Worm (Caenorhabditis elegans) whole organism, L1 larva: Measurements from ENCODE around the gene cth-1.

Experiments
- C16A3.4 ChIP-seq: fragments of 150-350 bp; optimal IDR thresholded peaks from 2 replicates; lab custom pipeline; 2014; ENCODE audit warnings: missing biosample characterization, missing genetic modification characterization
- C34B4.2 ChIP-seq: sonication (generic microtip); optimal IDR thresholded peaks from 2 replicates; lab custom pipeline; 2017; ENCODE audit warnings: mild to moderate bottlenecking, missing genetic modification characterization, missing compliant biosample characterization
- F16B12.6 ChIP-seq: fragments of 150-350 bp; optimal IDR thresholded peaks from 2 replicates; lab custom pipeline; 2014; ENCODE audit warnings: missing biosample characterization, missing genetic modification characterization
- Y116A8C.19 ChIP-seq: sonication (generic microtip); optimal IDR thresholded peaks from 2 replicates; lab custom pipeline; 2016; ENCODE audit warnings: missing compliant biosample characterization, missing genetic modification characterization, borderline replicate concordance
- ama-1 ChIP-seq: fragments of 150-350 bp; optimal IDR thresholded peaks from 2 replicates; lab custom pipeline; 2014
- blmp-1 ChIP-seq: fragments of 150-350 bp; optimal IDR thresholded peaks from 2 replicates; lab custom pipeline; 2014; ENCODE audit warnings: missing biosample characterization, missing genetic modification characterization
- ceh-63 ChIP-seq: fragments of 200-800 bp; sonication (Bioruptor generic); optimal IDR thresholded peaks from 2 replicates; lab custom pipeline; 2018; ENCODE audit warnings: mild to moderate bottlenecking, missing genetic modification characterization, missing compliant biosample characterization
- ceh-88 ChIP-seq: fragments of 200-800 bp; sonication (Bioruptor generic); IDR thresholded peaks from 2 replicates; pipeline ENCODE4 v1.3.6; 2022; ENCODE audit warnings: missing genetic modification characterization, missing compliant biosample characterization
- ceh-90 ChIP-seq: sonication (generic microtip); optimal IDR thresholded peaks from 2 replicates; lab custom pipeline; 2016; ENCODE audit warnings: missing genetic modification characterization, missing compliant biosample characterization
- ces-1 ChIP-seq: fragments of 150-350 bp; optimal IDR thresholded peaks from 2 replicates; lab custom pipeline; 2014; ENCODE audit warnings: missing biosample characterization, missing genetic modification reagents, missing genetic modification characterization
- egl-27 ChIP-seq, 2 experiments: fragments of 150-350 bp in 1 of 2; sonication (generic microtip); optimal IDR thresholded peaks; 3 replicates each; lab custom pipeline; 2017 to 2018; ENCODE audit warnings: missing biosample characterization in 2 of 2, missing genetic modification characterization in 2 of 2, missing genetic modification reagents in 2 of 2
- elt-2 ChIP-seq: sonication (generic microtip); optimal IDR thresholded peaks from 2 replicates; lab custom pipeline; 2016; ENCODE audit warnings: missing genetic modification characterization, mild to moderate bottlenecking, inconsistent platforms, missing compliant biosample characterization, missing genetic modification reagents
- ets-5 ChIP-seq: fragments of 200-800 bp; sonication (Bioruptor generic); IDR thresholded peaks from 2 replicates; pipeline ENCODE4 v1.3.6; 2022; ENCODE audit warnings: missing genetic modification characterization, missing compliant biosample characterization
- fkh-10 ChIP-seq: sonication (generic microtip); optimal IDR thresholded peaks from 2 replicates; lab custom pipeline; 2017; ENCODE audit warnings: missing biosample characterization, missing genetic modification reagents, missing genetic modification characterization
- fkh-4 ChIP-seq: sonication (generic microtip); optimal IDR thresholded peaks from 2 replicates; lab custom pipeline; 2016; ENCODE audit warnings: missing compliant biosample characterization, missing genetic modification characterization, borderline replicate concordance
- hlh-4 ChIP-seq: sonication (generic microtip); optimal IDR thresholded peaks from 2 replicates; lab custom pipeline; 2016; ENCODE audit warnings: mild to moderate bottlenecking, missing genetic modification characterization, missing compliant biosample characterization
- jun-1 ChIP-seq: fragments of 150-350 bp; optimal IDR thresholded peaks from 2 replicates; lab custom pipeline; 2014; ENCODE audit warnings: missing biosample characterization, missing genetic modification reagents, missing genetic modification characterization
- lin-15B ChIP-seq: fragments of 150-350 bp; sonication (generic microtip); optimal IDR thresholded peaks from 3 replicates; lab custom pipeline; 2014; ENCODE audit warnings: missing biosample characterization, missing genetic modification characterization
- lsy-2 ChIP-seq, 2 experiments: fragments of 150-350 bp; optimal IDR thresholded peaks; 2 replicates each; lab custom pipeline; 2014; ENCODE audit warnings: missing biosample characterization in 2 of 2, missing genetic modification characterization in 2 of 2
- mdl-1 ChIP-seq, 2 experiments: fragments of 150-350 bp; optimal IDR thresholded peaks; 2 replicates each; lab custom pipeline; 2014 to 2017; ENCODE audit warnings: missing biosample characterization in 2 of 2, missing genetic modification characterization in 2 of 2, inconsistent platforms in 1 of 2
- mef-2 ChIP-seq: fragments of 150-350 bp; optimal IDR thresholded peaks from 2 replicates; lab custom pipeline; 2014; ENCODE audit warnings: missing biosample characterization, missing genetic modification characterization
- nhr-11 ChIP-seq: fragments of 150-350 bp; optimal IDR thresholded peaks from 2 replicates; lab custom pipeline; 2014; ENCODE audit warnings: missing biosample characterization, missing genetic modification characterization
- nhr-19 ChIP-seq: fragments of 200-800 bp; sonication (Bioruptor generic); conservative IDR thresholded peaks from 2 replicates; pipeline ENCODE4 v1.3.6; 2022; ENCODE audit warnings: missing genetic modification characterization, missing compliant biosample characterization
- nhr-20 ChIP-seq: sonication (generic microtip); optimal IDR thresholded peaks from 2 replicates; lab custom pipeline; 2016; ENCODE audit warnings: mild to moderate bottlenecking, missing genetic modification characterization, missing compliant biosample characterization
- nhr-237 ChIP-seq: fragments of 150-350 bp; optimal IDR thresholded peaks from 2 replicates; lab custom pipeline; 2014; ENCODE audit warnings: missing biosample characterization, missing genetic modification characterization
- nhr-76 ChIP-seq: sonication (generic microtip); optimal IDR thresholded peaks from 2 replicates; lab custom pipeline; 2017; ENCODE audit warnings: missing biosample characterization, missing genetic modification characterization
- nhr-85 ChIP-seq: sonication (generic microtip); peaks from one replicate; lab custom pipeline; 2016; ENCODE audit warnings: missing genetic modification characterization, inconsistent platforms, missing compliant biosample characterization
- nhr-90 ChIP-seq: sonication (generic microtip); optimal IDR thresholded peaks from 2 replicates; lab custom pipeline; 2016; ENCODE audit warnings: mild to moderate bottlenecking, missing genetic modification characterization, missing compliant biosample characterization; ENCODE audit not compliant: poor library complexity
- pax-3 ChIP-seq: fragments of 200-800 bp; sonication (Bioruptor generic); optimal IDR thresholded peaks from 2 replicates; lab custom pipeline; 2018; ENCODE audit warnings: mild to moderate bottlenecking, missing genetic modification characterization, moderate library complexity, missing compliant biosample characterization
- rnt-1 ChIP-seq: sonication (generic microtip); optimal IDR thresholded peaks from 2 replicates; lab custom pipeline; 2016; ENCODE audit warnings: mild to moderate bottlenecking, missing genetic modification characterization, moderate library complexity, missing compliant biosample characterization
- snpc-4 ChIP-seq: fragments of 150-350 bp; optimal IDR thresholded peaks from 2 replicates; lab custom pipeline; 2014; ENCODE audit warnings: missing biosample characterization, missing genetic modification characterization
- sptf-1 ChIP-seq: fragments of 150-350 bp; optimal IDR thresholded peaks from 2 replicates; lab custom pipeline; 2014; ENCODE audit warnings: missing biosample characterization, missing genetic modification characterization
- tbx-2 ChIP-seq: sonication (generic microtip); optimal IDR thresholded peaks from 2 replicates; lab custom pipeline; 2016; ENCODE audit warnings: missing genetic modification characterization, missing compliant biosample characterization
- tlp-1 ChIP-seq: fragments of 150-350 bp; optimal IDR thresholded peaks from 2 replicates; lab custom pipeline; 2014; ENCODE audit warnings: missing biosample characterization, missing genetic modification characterization
- unc-30 ChIP-seq: sonication (generic microtip); optimal IDR thresholded peaks from 2 replicates; lab custom pipeline; 2017; ENCODE audit warnings: missing biosample characterization, missing genetic modification characterization
- unc-62 ChIP-seq: fragments of 150-350 bp; optimal IDR thresholded peaks from 2 replicates; lab custom pipeline; 2014; ENCODE audit warnings: missing biosample characterization, missing genetic modification reagents, missing genetic modification characterization
- unc-86 ChIP-seq: sonication (generic microtip); optimal IDR thresholded peaks from 2 replicates; lab custom pipeline; 2016; ENCODE audit warnings: missing genetic modification characterization, missing compliant biosample characterization
- zag-1 ChIP-seq: fragments of 150-350 bp; optimal IDR thresholded peaks from 2 replicates; lab custom pipeline; 2014; ENCODE audit warnings: missing biosample characterization, missing genetic modification characterization
- zip-4 ChIP-seq: fragments of 200-800 bp; sonication (Bioruptor generic); optimal IDR thresholded peaks from 2 replicates; lab custom pipeline; 2018; ENCODE audit warnings: mild to moderate bottlenecking, missing genetic modification characterization, moderate library complexity, missing compliant biosample characterization

cth-1 gene

DNA sequence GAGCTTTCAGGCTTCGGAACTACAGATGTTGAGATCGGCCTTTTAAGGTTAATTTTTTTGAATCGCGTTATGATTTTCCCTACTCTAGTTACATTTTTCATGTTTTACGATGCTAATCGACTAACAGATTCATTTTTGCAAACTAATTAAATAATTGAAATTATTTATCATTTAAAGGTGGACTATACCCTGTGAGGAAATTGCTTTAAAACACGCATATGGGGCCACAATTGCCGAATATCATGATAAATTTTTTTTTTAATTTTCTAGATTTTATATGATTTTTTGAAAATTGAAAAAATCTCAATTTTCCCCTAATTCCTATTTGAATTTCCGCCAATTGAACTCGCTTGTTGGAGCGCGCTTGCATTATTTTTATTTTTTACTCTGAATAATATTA is 38.5 kb upstream of the cth-1 start, which contains the start of gene fbxa-100:
TSS of gene fbxa-100 (minus strand) at position 101 of the 400 bp plus-strand sequence.
- TF ChIP-seq ceh-63 (no peak), F16B12.6 (tag; lab: Kevin White, UChicago) (no peak), lsy-2 (tag; optimal IDR thresholded peaks at IDR 0.05; lab: Kevin White, UChicago) (no peak), unc-86 (no peak), ceh-88 (GFP tag; lab: Robert Waterston, UW) (no peak), fkh-10 (no peak), snpc-4 (tag; lab: Kevin White, UChicago) (no peak), sptf-1 (tag; lab: Kevin White, UChicago) (no peak), nhr-76 (no peak), Y116A8C.19 (tag; lab: Kevin White, UChicago) (no peak), fkh-4 (tag; lab: Kevin White, UChicago) (no peak), tlp-1 (tag; lab: Kevin White, UChicago) (no peak), egl-27 (tag; optimal IDR thresholded peaks at IDR 0.05; lab: Kevin White, UChicago) (no peak), blmp-1 (tag; lab: Kevin White, UChicago) (no peak), zag-1 (tag; lab: Kevin White, UChicago) (no peak), C34B4.2 (tag; lab: Kevin White, UChicago) (no peak)

ce11 chrV:16062788-16063187 is 37.7 kb upstream of the cth-1 start, which contains the start of gene F14H3.14:
F14H3.14 (minus strand) TSS chrV:16062888.
- TF ChIP-seq nhr-237 (tag; lab: Kevin White, UChicago) (no peak), nhr-19 (GFP tag; lab: Robert Waterston, UW) (no peak), hlh-4 (no peak), elt-2 (tag; lab: Kevin White, UChicago) (no peak), tbx-2 (tag; lab: Kevin White, UChicago) (no peak), F16B12.6 (tag; lab: Kevin White, UChicago) (no peak), unc-62 (GFP tag; lab: Kevin White, UChicago) (no peak), mdl-1 (tag; optimal IDR thresholded peaks at IDR 0.05; lab: Kevin White, UChicago) (no peak), egl-27 (tag; optimal IDR thresholded peaks at IDR 0.05; lab: Kevin White, UChicago) (no peak), ceh-90 (tag; lab: Kevin White, UChicago) (no peak), ets-5 (GFP tag; lab: Robert Waterston, UW) (no peak), rnt-1 (tag; lab: Kevin White, UChicago) (no peak), nhr-90 (tag; lab: Kevin White, UChicago) (no peak), jun-1 (tag; lab: Kevin White, UChicago) (no peak), nhr-76 (no peak), nhr-11 (tag; lab: Kevin White, UChicago) (no peak)

- TF ChIP-seq ces-1 = no peak
- no peak for TF ChIP-seq unc-30 (tag; lab: Kevin White, UChicago)
- TF ChIP-seq unc-62 (GFP tag; lab: Kevin White, UChicago) = no peak
- TF ChIP-seq lin-15B (tag; lab: Kevin White, UChicago) = no peak
- no peak for TF ChIP-seq nhr-20 (tag; lab: Kevin White, UChicago)
- no peak for TF ChIP-seq C34B4.2 (tag; lab: Kevin White, UChicago)
- no peak for TF ChIP-seq mef-2 (tag; lab: Kevin White, UChicago)
- TF ChIP-seq nhr-85 (tag; lab: Kevin White, UChicago) = no peak
- TF ChIP-seq zip-4 = no peak
- TF ChIP-seq pax-3 (tag; lab: Kevin White, UChicago) = no peak
- TF ChIP-seq C16A3.4 = no peak
- no peak for TF ChIP-seq elt-2 (tag; lab: Kevin White, UChicago)
- TF ChIP-seq zag-1 (tag; lab: Kevin White, UChicago) = no peak
- TF ChIP-seq ama-1 (lab: Kevin White, UChicago) = no peak
- TF ChIP-seq ets-5 (GFP tag; lab: Robert Waterston, UW) = no peak
- no peak for TF ChIP-seq Y116A8C.19 (tag; lab: Kevin White, UChicago)
Observed at ce11 chrV:16068938-16069337, 31.5 kb upstream of the cth-1 start, which contains the start of gene cyp-35D1. cyp-35D1 (plus strand) TSS chrV:16069238.
